Fruit fly (Drosophila melanogaster) whole organism, embryonic: Measurements from ENCODE around the gene CNPYb.

Experiments used
- Asciz ChIP-seq: fragments of 200-800 bp; sonication (Bioruptor generic); optimal IDR thresholded peaks from 2 replicates; lab custom pipeline; 2017; ENCODE audit warnings: missing biosample characterization, mild to moderate bottlenecking, missing genetic modification characterization, missing genetic modification reagents
- B-H1 ChIP-seq: fragments of 200-800 bp; sonication (Bioruptor generic); IDR thresholded peaks from 3 replicates; pipeline ENCODE4 v1.3.6; 2022; ENCODE audit warnings: missing biosample characterization, missing genetic modification characterization
- BtbVII ChIP-seq: fragments of 200-800 bp; sonication (Bioruptor generic); optimal IDR thresholded peaks from 3 replicates; lab custom pipeline; 2017; ENCODE audit warnings: missing biosample characterization, mild to moderate bottlenecking, missing genetic modification characterization
- Bteb2 ChIP-seq: fragments of 200-800 bp; sonication (Bioruptor generic); optimal IDR thresholded peaks from 2 replicates; lab custom pipeline; 2016; ENCODE audit warnings: missing biosample characterization, missing genetic modification characterization
- CG10147 ChIP-seq: fragments of 200-800 bp; sonication (Bioruptor generic); optimal IDR thresholded peaks from 2 replicates; lab custom pipeline; 2019; ENCODE audit warnings: missing biosample characterization, mild to moderate bottlenecking, missing genetic modification characterization, moderate library complexity
- CG10431 ChIP-seq: fragments of 200-800 bp; sonication (Bioruptor generic); optimal IDR thresholded peaks from 3 replicates; lab custom pipeline; 2018; ENCODE audit warnings: missing biosample characterization, mild to moderate bottlenecking, missing genetic modification characterization
- CG11093 ChIP-seq: fragments of 200-800 bp; sonication (Bioruptor generic); IDR thresholded peaks from 3 replicates; pipeline ENCODE4 v1.3.6; 2022; ENCODE audit warnings: missing biosample characterization, missing genetic modification characterization
- CG12071 ChIP-seq: fragments of 200-800 bp; sonication (Bioruptor generic); optimal IDR thresholded peaks from 3 replicates; lab custom pipeline; 2018; ENCODE audit warnings: missing biosample characterization, mild to moderate bottlenecking, missing genetic modification characterization
- CG12659 ChIP-seq: fragments of 200-800 bp; sonication (Bioruptor generic); optimal IDR thresholded peaks from 3 replicates; lab custom pipeline; 2017; ENCODE audit warnings: mild to moderate bottlenecking, missing biosample characterization, missing genetic modification reagents, missing genetic modification characterization
- CG15073 ChIP-seq: fragments of 200-800 bp; sonication (Bioruptor generic); optimal IDR thresholded peaks from 2 replicates; lab custom pipeline; 2016; ENCODE audit warnings: missing biosample characterization, missing genetic modification characterization
- CG17328 ChIP-seq: fragments of 200-800 bp; sonication (Bioruptor generic); IDR thresholded peaks from 2 replicates; pipeline ENCODE4 v1.3.6; 2022; ENCODE audit warnings: missing biosample characterization, missing genetic modification characterization
- CG17568 ChIP-seq: fragments of 200-800 bp; sonication (Bioruptor generic); optimal IDR thresholded peaks from 2 replicates; lab custom pipeline; 2018; ENCODE audit warnings: missing biosample characterization, mild to moderate bottlenecking, missing genetic modification characterization, moderate library complexity
- CG17802 ChIP-seq: fragments of 200-800 bp; sonication (Bioruptor generic); optimal IDR thresholded peaks from 2 replicates; lab custom pipeline; 2018; ENCODE audit warnings: missing biosample characterization, mild to moderate bottlenecking, missing genetic modification characterization, moderate library complexity
- CG17912 ChIP-seq: fragments of 200-800 bp; sonication (Bioruptor generic); optimal IDR thresholded peaks from 2 replicates; lab custom pipeline; 2018; ENCODE audit warnings: missing biosample characterization, mild to moderate bottlenecking, missing genetic modification characterization
- CG2116 ChIP-seq: fragments of 200-800 bp; sonication (Bioruptor generic); optimal IDR thresholded peaks from 3 replicates; lab custom pipeline; 2018; ENCODE audit warnings: missing biosample characterization, mild to moderate bottlenecking, missing genetic modification characterization
- CG2199 ChIP-seq: fragments of 200-800 bp; sonication (Bioruptor generic); IDR thresholded peaks from 3 replicates; pipeline ENCODE4 v1.3.6; 2022; ENCODE audit warnings: missing biosample characterization, missing genetic modification characterization
- CG30403 ChIP-seq: fragments of 200-800 bp; sonication (Bioruptor generic); optimal IDR thresholded peaks from 3 replicates; lab custom pipeline; 2016; ENCODE audit warnings: missing biosample characterization, missing genetic modification characterization
- CG31224 ChIP-seq: fragments of 200-800 bp; sonication (Bioruptor generic); IDR thresholded peaks from 2 replicates; pipeline ENCODE4 v1.3.6; 2022; ENCODE audit warnings: missing biosample characterization, missing genetic modification characterization
- CG33213 ChIP-seq: fragments of 200-800 bp; sonication (Bioruptor generic); optimal IDR thresholded peaks from 3 replicates; lab custom pipeline; 2016; ENCODE audit warnings: missing biosample characterization, missing genetic modification characterization
- CG42726 ChIP-seq: fragments of 200-800 bp; sonication (Bioruptor generic); IDR thresholded peaks from 2 replicates; pipeline ENCODE4 v1.3.6; 2022; ENCODE audit warnings: missing biosample characterization, missing genetic modification characterization; ENCODE audit not compliant: partially characterized antibody
- CG4820 ChIP-seq: fragments of 200-800 bp; sonication (Bioruptor generic); optimal IDR thresholded peaks from 3 replicates; lab custom pipeline; 2016; ENCODE audit warnings: missing biosample characterization, missing genetic modification characterization
- CG5180 ChIP-seq: fragments of 200-800 bp; sonication (Bioruptor generic); optimal IDR thresholded peaks from 3 replicates; lab custom pipeline; 2017; ENCODE audit warnings: missing biosample characterization, missing genetic modification characterization, mild to moderate bottlenecking, moderate library complexity, missing genetic modification reagents
- CG6689 ChIP-seq: fragments of 200-800 bp; sonication (Bioruptor generic); IDR thresholded peaks from 2 replicates; pipeline ENCODE4 v1.3.6; 2022; ENCODE audit warnings: missing biosample characterization, missing genetic modification characterization
- CG8089 ChIP-seq: fragments of 200-800 bp; sonication (Bioruptor generic); optimal IDR thresholded peaks from 3 replicates; lab custom pipeline; 2016; ENCODE audit warnings: missing biosample characterization, missing genetic modification characterization
- CG8359 ChIP-seq: fragments of 200-800 bp; sonication (Bioruptor generic); optimal IDR thresholded peaks from 2 replicates; lab custom pipeline; 2017; ENCODE audit warnings: missing biosample characterization, mild to moderate bottlenecking, missing genetic modification characterization, borderline replicate concordance
- CG8944 ChIP-seq: fragments of 200-800 bp; sonication (Bioruptor generic); optimal IDR thresholded peaks from 3 replicates; lab custom pipeline; 2016; ENCODE audit warnings: missing biosample characterization, missing genetic modification characterization
- CG9215 ChIP-seq: fragments of 200-800 bp; sonication (Bioruptor generic); IDR thresholded peaks from 2 replicates; pipeline ENCODE4 v1.3.6; 2022; ENCODE audit warnings: missing biosample characterization, missing genetic modification characterization
- Elba2 ChIP-seq: fragments of 200-800 bp; sonication (Bioruptor generic); optimal IDR thresholded peaks from 3 replicates; lab custom pipeline; 2016; ENCODE audit warnings: missing biosample characterization, missing genetic modification characterization
- HLHmδ ChIP-seq: fragments of 200-800 bp; sonication (Bioruptor generic); optimal IDR thresholded peaks from 2 replicates; lab custom pipeline; 2018; ENCODE audit warnings: missing biosample characterization, mild to moderate bottlenecking, missing genetic modification characterization, moderate library complexity
- Kr ChIP-seq: fragments of 200-800 bp; sonication (Bioruptor generic); optimal IDR thresholded peaks from 2 replicates; lab custom pipeline; 2017; ENCODE audit warnings: missing biosample characterization, mild to moderate bottlenecking, missing genetic modification characterization
- Mes4 ChIP-seq: fragments of 200-800 bp; sonication (Bioruptor generic); optimal IDR thresholded peaks from 2 replicates; lab custom pipeline; 2016; ENCODE audit warnings: missing biosample characterization, missing genetic modification characterization
- Neu2 ChIP-seq: fragments of 200-800 bp; sonication (Bioruptor generic); optimal IDR thresholded peaks from 3 replicates; lab custom pipeline; 2016; ENCODE audit warnings: missing biosample characterization, missing genetic modification characterization, borderline replicate concordance
- Poxn ChIP-seq: fragments of 200-800 bp; sonication (Bioruptor generic); IDR thresholded peaks from 2 replicates; pipeline ENCODE4 v1.3.6; 2022; ENCODE audit warnings: missing biosample characterization, missing genetic modification characterization
- Side ChIP-seq: fragments of 200-800 bp; sonication (Bioruptor generic); optimal IDR thresholded peaks from 2 replicates; lab custom pipeline; 2016; ENCODE audit warnings: missing biosample characterization, missing genetic modification characterization
- Usf ChIP-seq: fragments of 200-800 bp; sonication (Bioruptor generic); optimal IDR thresholded peaks from 2 replicates; lab custom pipeline; 2017; ENCODE audit warnings: missing genotype, missing biosample characterization, missing genetic modification characterization
- abd-A ChIP-seq: fragments of 200-800 bp; sonication (Bioruptor generic); optimal IDR thresholded peaks from 3 replicates; lab custom pipeline; 2019; ENCODE audit warnings: missing biosample characterization, mild to moderate bottlenecking, missing genetic modification characterization, moderate library complexity
- chinmo ChIP-seq: fragments of 200-800 bp; sonication (Bioruptor generic); IDR thresholded peaks from 4 replicates; pipeline ENCODE4 v1.3.6; 2022; ENCODE audit warnings: missing biosample characterization, missing genetic modification characterization; ENCODE audit not compliant: partially characterized antibody
- esg ChIP-seq: fragments of 200-800 bp; sonication (Bioruptor generic); conservative IDR thresholded peaks from 2 replicates; pipeline ENCODE4 v1.3.6; 2022; ENCODE audit warnings: missing biosample characterization, missing genetic modification characterization
- ewg ChIP-seq: fragments of 200-800 bp; sonication (Bioruptor generic); optimal IDR thresholded peaks from 3 replicates; lab custom pipeline; 2017; ENCODE audit warnings: mild to moderate bottlenecking, missing biosample characterization, missing genetic modification reagents, missing genetic modification characterization
- gfzf ChIP-seq: fragments of 200-800 bp; sonication (Bioruptor generic); optimal IDR thresholded peaks from 2 replicates; lab custom pipeline; 2016; ENCODE audit warnings: missing biosample characterization, mild to moderate bottlenecking, missing genetic modification characterization, moderate library complexity
- grau ChIP-seq: fragments of 200-800 bp; optimal IDR thresholded peaks from 3 replicates; lab custom pipeline; 2019; ENCODE audit warnings: missing biosample characterization, mild to moderate bottlenecking, missing genetic modification characterization, moderate library complexity
- insv ChIP-seq, 2 experiments: fragments of 200-800 bp; sonication (Bioruptor generic); optimal IDR thresholded peaks; 3 replicates each; lab custom pipeline; 2016 to 2018; ENCODE audit warnings: missing biosample characterization in 2 of 2, missing genetic modification characterization in 2 of 2
- pan ChIP-seq, 4 experiments: fragments of >200 bp in 3 of 4; fragments of 200-800 bp in 1 of 4; sonication (Bioruptor generic) in 1 of 4; optimal IDR thresholded peaks in 3 of 4; IDR thresholded peaks in 1 of 4; 2 replicates each; pipeline versions ENCODE4 v1.3.6 to Lab custom; 2017 to 2022; ENCODE audit warnings: missing biosample characterization in 2 of 4, missing genetic modification characterization in 2 of 4, mixed read lengths in 1 of 4
- phol ChIP-seq: fragments of 200-800 bp; sonication (Bioruptor generic); optimal IDR thresholded peaks from 3 replicates; lab custom pipeline; 2018; ENCODE audit warnings: missing biosample characterization, mild to moderate bottlenecking, missing genetic modification characterization, moderate library complexity
- pzg ChIP-seq: fragments of 200-800 bp; sonication (Bioruptor generic); optimal IDR thresholded peaks from 3 replicates; lab custom pipeline; 2018; ENCODE audit warnings: missing biosample characterization, mild to moderate bottlenecking, missing genetic modification characterization, moderate library complexity
- sd ChIP-seq: fragments of 200-800 bp; sonication (Bioruptor generic); optimal IDR thresholded peaks from 3 replicates; lab custom pipeline; 2018; ENCODE audit warnings: missing biosample characterization, mild to moderate bottlenecking, missing genetic modification characterization, moderate library complexity
- sisA ChIP-seq: fragments of 200-800 bp; sonication (Bioruptor generic); IDR thresholded peaks from 2 replicates; pipeline ENCODE4 v1.3.6; 2022; ENCODE audit warnings: missing biosample characterization, missing genetic modification characterization
- slou ChIP-seq: fragments of 200-800 bp; sonication (Bioruptor generic); optimal IDR thresholded peaks from 3 replicates; lab custom pipeline; 2016; ENCODE audit warnings: missing biosample characterization, missing genetic modification characterization
- so ChIP-seq: fragments of 200-800 bp; sonication (Bioruptor generic); IDR thresholded peaks from 3 replicates; pipeline ENCODE4 v1.3.6; 2022; ENCODE audit warnings: missing biosample characterization, missing genetic modification characterization
- tgo ChIP-seq: fragments of 200-800 bp; sonication (Bioruptor generic); IDR thresholded peaks from 3 replicates; pipeline ENCODE4 v1.3.6; 2022; ENCODE audit warnings: missing biosample characterization, missing genetic modification characterization
- trem ChIP-seq: fragments of 200-800 bp; optimal IDR thresholded peaks from 3 replicates; lab custom pipeline; 2019; ENCODE audit warnings: missing biosample characterization, mild to moderate bottlenecking, missing genetic modification characterization, moderate library complexity

Gene CNPYb

dm6 chr3L:19073909-19074239 lies 22.1 kb downstream of the CNPYb start (continued):
- no peak for TF ChIP-seq B-H1
- TF ChIP-seq Mes4: no peak
- no peak for TF ChIP-seq CG9215 (GFP tag; lab: Robert Waterston, UW)
- TF ChIP-seq CG8944: no peak
- no peak for TF ChIP-seq Side (GFP tag; lab: Kevin White, UChicago)
- no peak for TF ChIP-seq CG17328
- no peak for TF ChIP-seq esg (GFP tag; lab: Robert Waterston, UW)
- no peak for TF ChIP-seq Kr (GFP tag; lab: Kevin White, UChicago)
- peak; percentile 30 for TF ChIP-seq CG10431 (GFP tag; lab: Kevin White, UChicago)
- peak; percentile 56 for TF ChIP-seq CG30403 (GFP tag; lab: Kevin White, UChicago)
- TF ChIP-seq CG15073 (GFP tag; lab: Kevin White, UChicago): no peak
- TF ChIP-seq HLHmδ (GFP tag; lab: Kevin White, UChicago): no peak
- TF ChIP-seq grau (tag; lab: Kevin White, UChicago): peak; percentile 52
- no peak for TF ChIP-seq CG8089 (GFP tag; lab: Kevin White, UChicago)
- TF ChIP-seq chinmo (GFP tag; lab: Robert Waterston, UW): no peak
- peak; percentile 17 for TF ChIP-seq sd
- TF ChIP-seq CG17802 (tag; lab: Kevin White, UChicago): no peak
- TF ChIP-seq CG8359 (GFP tag; lab: Kevin White, UChicago): no peak
- no peak for TF ChIP-seq BtbVII
- TF ChIP-seq Usf (GFP tag; lab: Kevin White, UChicago): no peak
- peak; percentile 28 for TF ChIP-seq ewg
- no peak for TF ChIP-seq CG5180
- no peak for TF ChIP-seq CG6689 (GFP tag; lab: Robert Waterston, UW)
- TF ChIP-seq trem (tag; lab: Kevin White, UChicago): peak; percentile 46
- no peak for TF ChIP-seq CG4820 (GFP tag; lab: Kevin White, UChicago)
- peak; percentile 30 for TF ChIP-seq Asciz (GFP tag; lab: Kevin White, UChicago)
- TF ChIP-seq slou (GFP tag; lab: Kevin White, UChicago): no peak
- no peak for TF ChIP-seq CG2199 (GFP tag; lab: Robert Waterston, UW)
- no peak for TF ChIP-seq so (GFP tag; lab: Robert Waterston, UW)
- TF ChIP-seq CG12659 (GFP tag; lab: Kevin White, UChicago): no peak
- no peak for TF ChIP-seq gfzf (GFP tag; lab: Kevin White, UChicago)
- TF ChIP-seq pan (optimal IDR thresholded peaks at IDR 0.05; lab: Kevin White, UChicago): no peak
- TF ChIP-seq pan (GFP tag; optimal IDR thresholded peaks at IDR 0.05 in 1 of 2, IDR thresholded peaks at IDR 0.05 in 1 of 2): peak in 1 of 2 experiments; percentile 39
- no peak for TF ChIP-seq Neu2 (GFP tag; lab: Kevin White, UChicago)
- TF ChIP-seq CG10147 (GFP tag; lab: Kevin White, UChicago): no peak
- TF ChIP-seq Bteb2 (GFP tag; lab: Kevin White, UChicago): no peak
- TF ChIP-seq CG17568: no peak
- no peak for TF ChIP-seq sisA (GFP tag; lab: Robert Waterston, UW)
- TF ChIP-seq abd-A: no peak
- no peak for TF ChIP-seq CG2116 (GFP tag; lab: Kevin White, UChicago)
- TF ChIP-seq insv (GFP tag; optimal IDR thresholded peaks at IDR 0.05; lab: Kevin White, UChicago): no peak
- TF ChIP-seq CG11093 (GFP tag; lab: Robert Waterston, UW): no peak
- no peak for TF ChIP-seq pzg (GFP tag; lab: Kevin White, UChicago)
- TF ChIP-seq CG33213 (GFP tag; lab: Kevin White, UChicago): no peak
- TF ChIP-seq CG17912 (GFP tag; lab: Kevin White, UChicago): no peak
- TF ChIP-seq tgo (GFP tag; lab: Robert Waterston, UW): peak; percentile 21; the same call in 1 of the 3 replicates
- no peak for TF ChIP-seq Elba2 (GFP tag; lab: Kevin White, UChicago)
- TF ChIP-seq CG12071: no peak
- no peak for TF ChIP-seq Poxn
- TF ChIP-seq phol (tag; lab: Kevin White, UChicago): peak; percentile 74
- no peak for TF ChIP-seq CG42726 (GFP tag; lab: Robert Waterston, UW)
- TF ChIP-seq CG31224 (GFP tag; lab: Robert Waterston, UW): no peak
